Worm (Caenorhabditis elegans): ENCODE measurements around the gene clec-242.
"Not testable (repeated sequence)": the region's sequence is repeated elsewhere in the genome, so short reads cannot be mapped to it uniquely, and the experiment has no call there.

The clec-242 gene

ce11 chrV:17245406-17245805 lies at the start of gene clec-242:
TSS of gene clec-242 (minus strand) at chrV:17245506.
- TF ChIP-seq mbf-1 (tag; optimal IDR thresholded peaks at IDR 0.05) (no peak), snpc-4 (tag; optimal IDR thresholded peaks at IDR 0.05) (no peak), elt-1 (tag; optimal IDR thresholded peaks at IDR 0.05) (no peak), nhr-11 (tag; optimal IDR thresholded peaks at IDR 0.05) (no peak), ztf-4 (tag; optimal IDR thresholded peaks at IDR 0.05) (no peak), sma-9 (GFP tag; optimal IDR thresholded peaks at IDR 0.05) (no peak), sma-9 (tag; optimal IDR thresholded peaks at IDR 0.05) (no peak), C34F6.9 (tag; optimal IDR thresholded peaks at IDR 0.05) (no peak), nhr-10 (tag; optimal IDR thresholded peaks at IDR 0.05) (no peak), ZK546.5 (tag; optimal IDR thresholded peaks at IDR 0.05) (no peak), lsy-2 (tag; optimal IDR thresholded peaks at IDR 0.05) (no peak), ztf-1 (GFP tag; conservative IDR thresholded peaks at IDR 0.05) (no peak), unc-55 (GFP tag; optimal IDR thresholded peaks at IDR 0.05) (no peak), F13H6.1 (tag; optimal IDR thresholded peaks at IDR 0.05) (no peak)

- no peak for TF ChIP-seq nhr-21 (tag; optimal IDR thresholded peaks at IDR 0.05)
- TF ChIP-seq ztf-1 (GFP tag; conservative IDR thresholded peaks at IDR 0.05), result no peak
- no peak for TF ChIP-seq nhr-237 (tag; optimal IDR thresholded peaks at IDR 0.05)
- no peak for TF ChIP-seq ama-1 (optimal IDR thresholded peaks at IDR 0.05)
Observed at ce11 chrV:17292740-17293139, 47.4 kb upstream of the clec-242 start.

- no peak for TF ChIP-seq F13H6.1 (tag; optimal IDR thresholded peaks at IDR 0.05)
- TF ChIP-seq nhr-21 (tag; optimal IDR thresholded peaks at IDR 0.05), result no peak
- TF ChIP-seq peb-1 (tag; optimal IDR thresholded peaks at IDR 0.05), result no peak
- no peak for TF ChIP-seq sem-4 (tag; optimal IDR thresholded peaks at IDR 0.05)
- TF ChIP-seq ztf-4 (tag; optimal IDR thresholded peaks at IDR 0.05), result no peak
- no peak for TF ChIP-seq lin-11 (tag; optimal IDR thresholded peaks at IDR 0.05)
- TF ChIP-seq mbf-1 (tag; optimal IDR thresholded peaks at IDR 0.05), result no peak
- no peak for TF ChIP-seq unc-39 (tag; optimal IDR thresholded peaks at IDR 0.05)
Observed at ce11 chrV:17284159-17284558, 38.9 kb upstream of the clec-242 start.

ce11 chrV:17273249-17273648 lies 27.9 kb upstream of the clec-242 start, which contains the start of gene K10G4.10:
TSS of gene K10G4.10 (plus strand) at chrV:17273549.
- TF ChIP-seq Y55F3AM.14 (GFP tag; optimal IDR thresholded peaks at IDR 0.05), result no peak

- no peak for TF ChIP-seq nhr-12 (tag; optimal IDR thresholded peaks at IDR 0.05)
- TF ChIP-seq dmd-4 (tag; optimal IDR thresholded peaks at IDR 0.05), result no peak
- no peak for TF ChIP-seq ztf-11 (tag; optimal IDR thresholded peaks at IDR 0.05)
- TF ChIP-seq lin-13 (GFP tag; optimal IDR thresholded peaks at IDR 0.05), result no peak
- TF ChIP-seq nhr-11 (tag; optimal IDR thresholded peaks at IDR 0.05), result no peak
- no peak for TF ChIP-seq mab-5 (tag; optimal IDR thresholded peaks at IDR 0.05)
- no peak for TF ChIP-seq egl-27 (tag; optimal IDR thresholded peaks at IDR 0.05)
- no peak for TF ChIP-seq elt-3 (tag; optimal IDR thresholded peaks at IDR 0.05)
- TF ChIP-seq Y55F3AM.14 (GFP tag; optimal IDR thresholded peaks at IDR 0.05), result no peak
- TF ChIP-seq R02D3.7 (tag; optimal IDR thresholded peaks at IDR 0.05), result no peak
Observed at ce11 chrV:17272112-17272511, 26.8 kb upstream of the clec-242 start.

ce11 chrV:17264855-17265254 lies 19.5 kb upstream of the clec-242 start, which contains the start of gene K10G4.3:
TSS of gene K10G4.3 (minus strand) at chrV:17264955.
- TF ChIP-seq lin-13 (GFP tag; optimal IDR thresholded peaks at IDR 0.05); sem-4 (tag; optimal IDR thresholded peaks at IDR 0.05); snpc-4 (tag; optimal IDR thresholded peaks at IDR 0.05): not testable (repeated sequence)

- TF ChIP-seq nhr-11 (tag; optimal IDR thresholded peaks at IDR 0.05) (no peak), Y55F3AM.14 (GFP tag; optimal IDR thresholded peaks at IDR 0.05) (no peak), fos-1 (tag; optimal IDR thresholded peaks at IDR 0.05) (no peak), peb-1 (tag; optimal IDR thresholded peaks at IDR 0.05) (no peak), snpc-4 (tag; optimal IDR thresholded peaks at IDR 0.05) (no peak)
Observed at ce11 chrV:17261385-17261784, 16.1 kb upstream of the clec-242 start.
